Worm (Caenorhabditis elegans): ENCODE results near the gene ceh-21.

ce11 chrX:1800980-1801506 is 51.5 kb downstream of the ceh-21 start, which contains the start of gene C14E2.11:
- TF ChIP-seq W03F9.2 (tag; optimal IDR thresholded peaks at IDR 0.05) (no peak), dao-5 (tag; optimal IDR thresholded peaks at IDR 0.05) (no peak), him-1 (tag; optimal IDR thresholded peaks at IDR 0.05) (no peak)

Measured in whole organism, L4/young adult.